Fruit fly (Drosophila melanogaster): ENCODE measurements around the gene CG9568.

dm6 chr2L:9019438-9019837, 9.1 kb downstream of the CG9568 start:
- TF ChIP-seq fru (GFP tag; optimal IDR thresholded peaks at IDR 0.05) (no peak), pan (optimal IDR thresholded peaks at IDR 0.05) (no peak), dl (GFP tag; optimal IDR thresholded peaks at IDR 0.05; ENCODE audit: insufficient read depth in 1 of 2, partially characterized antibody in 2 of 2) (no peak), sv (GFP tag; optimal IDR thresholded peaks at IDR 0.05) (no peak), Abd-B (GFP tag; optimal IDR thresholded peaks at IDR 0.05) (no peak), usp (GFP tag; optimal IDR thresholded peaks at IDR 0.05) (no peak), lola (GFP tag; optimal IDR thresholded peaks at IDR 0.05) (no peak), CrebA (GFP tag; optimal IDR thresholded peaks at IDR 0.05; ENCODE audit: borderline replicate concordance) (no peak), psq (GFP tag; optimal IDR thresholded peaks at IDR 0.05) (no peak), Hr78 (GFP tag; optimal IDR thresholded peaks at IDR 0.05) (no peak), N (GFP tag; optimal IDR thresholded peaks at IDR 0.05) (no peak), Vsx2 (GFP tag; optimal IDR thresholded peaks at IDR 0.05; ENCODE audit: partially characterized antibody) (no peak)
